Worm (Caenorhabditis elegans) whole organism, L2 larva: Measurements from ENCODE around the gene T20G5.12.

ENCODE experiments used
- C34F6.9 ChIP-seq: fragments of 150-350 bp; optimal IDR thresholded peaks from 2 replicates; lab custom pipeline; 2014; ENCODE audit warnings: missing biosample characterization, missing genetic modification characterization
- F13H6.1 ChIP-seq: sonication (generic microtip); optimal IDR thresholded peaks from 2 replicates; lab custom pipeline; 2016; ENCODE audit warnings: missing genetic modification characterization, missing compliant biosample characterization
- R02D3.7 ChIP-seq: fragments of 150-350 bp; optimal IDR thresholded peaks from 2 replicates; lab custom pipeline; 2014; ENCODE audit warnings: missing biosample characterization, missing genetic modification characterization
- Y55F3AM.14 ChIP-seq: fragments of 200-800 bp; sonication (Bioruptor generic); optimal IDR thresholded peaks from 2 replicates; lab custom pipeline; 2018; ENCODE audit warnings: mild to moderate bottlenecking, missing genetic modification characterization, missing compliant biosample characterization
- ZK546.5 ChIP-seq: sonication (generic microtip); optimal IDR thresholded peaks from 2 replicates; lab custom pipeline; 2017; ENCODE audit warnings: missing biosample characterization, missing genetic modification characterization
- alr-1 ChIP-seq: fragments of 150-350 bp; optimal IDR thresholded peaks from 2 replicates; lab custom pipeline; 2014; ENCODE audit warnings: missing biosample characterization, missing genetic modification characterization
- aly-2 ChIP-seq: fragments of 150-350 bp; optimal IDR thresholded peaks from 2 replicates; lab custom pipeline; 2014; ENCODE audit warnings: missing biosample characterization, missing genetic modification characterization
- blmp-1 ChIP-seq: sonication (generic microtip); optimal IDR thresholded peaks from 2 replicates; lab custom pipeline; 2017; ENCODE audit warnings: missing genetic modification characterization, mild to moderate bottlenecking, missing compliant biosample characterization, antibody characterized with exemption, moderate library complexity; ENCODE audit not compliant: insufficient read depth
- ceh-16 ChIP-seq: fragments of 150-350 bp; optimal IDR thresholded peaks from 2 replicates; lab custom pipeline; 2014; ENCODE audit warnings: missing biosample characterization, missing genetic modification characterization
- ceh-82 ChIP-seq: fragments of 150-350 bp; optimal IDR thresholded peaks from 2 replicates; lab custom pipeline; 2014; ENCODE audit warnings: missing biosample characterization, missing genetic modification characterization
- crh-2 ChIP-seq: sonication (generic microtip); optimal IDR thresholded peaks from 2 replicates; lab custom pipeline; 2017; ENCODE audit warnings: missing biosample characterization, missing genetic modification characterization
- dmd-4 ChIP-seq: sonication (generic microtip); optimal IDR thresholded peaks from 2 replicates; lab custom pipeline; 2017; ENCODE audit warnings: missing biosample characterization, missing genetic modification characterization
- elt-1 ChIP-seq: fragments of 150-350 bp; optimal IDR thresholded peaks from 2 replicates; lab custom pipeline; 2014; ENCODE audit warnings: missing biosample characterization, missing genetic modification characterization
- fos-1 ChIP-seq: fragments of 150-350 bp; optimal IDR thresholded peaks from 2 replicates; lab custom pipeline; 2014; ENCODE audit warnings: missing biosample characterization, missing genetic modification characterization
- gmeb-1 ChIP-seq: fragments of 150-350 bp; optimal IDR thresholded peaks from 2 replicates; lab custom pipeline; 2014; ENCODE audit warnings: missing biosample characterization, missing genetic modification characterization
- lin-11 ChIP-seq: fragments of 150-350 bp; sonication (generic microtip); optimal IDR thresholded peaks from 2 replicates; lab custom pipeline; 2014; ENCODE audit warnings: missing biosample characterization, missing genetic modification characterization, inconsistent platforms, mixed read lengths
- lin-13 ChIP-seq: fragments of 150-350 bp; optimal IDR thresholded peaks from 2 replicates; lab custom pipeline; 2014; ENCODE audit warnings: missing biosample characterization, missing genetic modification reagents, missing genetic modification characterization
- lin-39 ChIP-seq: fragments of 150-350 bp; optimal IDR thresholded peaks from 2 replicates; lab custom pipeline; 2014; ENCODE audit warnings: missing biosample characterization, missing genetic modification reagents, missing genetic modification characterization
- lsy-2 ChIP-seq, 2 experiments: fragments of 150-350 bp in 1 of 2; sonication (generic microtip) in 1 of 2; optimal IDR thresholded peaks; 2 replicates each; lab custom pipeline; 2014 to 2017; ENCODE audit warnings: missing biosample characterization in 2 of 2, missing genetic modification characterization in 2 of 2
- mdl-1 ChIP-seq, 2 experiments: fragments of 150-350 bp in 1 of 2; sonication (generic microtip) in 1 of 2; optimal IDR thresholded peaks; 2 replicates each; lab custom pipeline; 2017; ENCODE audit warnings: missing biosample characterization in 2 of 2, missing genetic modification characterization in 2 of 2
- nhr-10 ChIP-seq: sonication (generic microtip); optimal IDR thresholded peaks from 2 replicates; lab custom pipeline; 2017; ENCODE audit warnings: missing biosample characterization, missing genetic modification characterization
- nhr-129 ChIP-seq: fragments of 150-350 bp; optimal IDR thresholded peaks from 2 replicates; lab custom pipeline; 2014; ENCODE audit warnings: missing biosample characterization, missing genetic modification characterization
- nhr-21 ChIP-seq: fragments of 150-350 bp; optimal IDR thresholded peaks from 2 replicates; lab custom pipeline; 2014; ENCODE audit warnings: missing biosample characterization, missing genetic modification characterization
- nhr-23 ChIP-seq: fragments of 150-350 bp; optimal IDR thresholded peaks from 2 replicates; lab custom pipeline; 2014; ENCODE audit warnings: missing biosample characterization, missing genetic modification reagents, missing genetic modification characterization
- nhr-237 ChIP-seq: fragments of 150-350 bp; optimal IDR thresholded peaks from 2 replicates; lab custom pipeline; 2014; ENCODE audit warnings: missing biosample characterization, missing genetic modification characterization
- nhr-25 ChIP-seq: fragments of 150-350 bp; sonication (generic microtip); optimal IDR thresholded peaks from 3 replicates; lab custom pipeline; 2014; ENCODE audit warnings: missing biosample characterization, missing genetic modification characterization
- nhr-6 ChIP-seq: fragments of 150-350 bp; optimal IDR thresholded peaks from 2 replicates; lab custom pipeline; 2014; ENCODE audit warnings: missing biosample characterization, missing genetic modification characterization
- nhr-77 ChIP-seq: fragments of 150-350 bp; optimal IDR thresholded peaks from 2 replicates; lab custom pipeline; 2014; ENCODE audit warnings: missing biosample characterization, missing genetic modification characterization
- peb-1 ChIP-seq: fragments of 150-350 bp; optimal IDR thresholded peaks from 2 replicates; lab custom pipeline; 2014; ENCODE audit warnings: missing biosample characterization, missing genetic modification characterization
- skn-1 ChIP-seq: sonication (generic microtip); optimal IDR thresholded peaks from 2 replicates; lab custom pipeline; 2017; ENCODE audit warnings: missing biosample characterization, missing genetic modification characterization
- sma-3 ChIP-seq: sonication (generic microtip); optimal IDR thresholded peaks from 2 replicates; lab custom pipeline; 2016; ENCODE audit warnings: missing genetic modification reagents, missing genetic modification characterization, missing compliant biosample characterization
- sma-9 ChIP-seq, 2 experiments: fragments of 150-350 bp in 1 of 2; sonication (generic microtip) in 1 of 2; optimal IDR thresholded peaks; 2 replicates each; lab custom pipeline; 2014 to 2016; ENCODE audit warnings: missing genetic modification characterization in 2 of 2, mild to moderate bottlenecking in 1 of 2, missing biosample characterization in 1 of 2, missing compliant biosample characterization in 1 of 2, missing genetic modification reagents in 1 of 2, moderate library complexity in 1 of 2
- snpc-4 ChIP-seq: fragments of 150-350 bp; optimal IDR thresholded peaks from 2 replicates; lab custom pipeline; 2014; ENCODE audit warnings: missing biosample characterization, missing genetic modification characterization
- unc-39 ChIP-seq: fragments of 150-350 bp; optimal IDR thresholded peaks from 2 replicates; lab custom pipeline; 2014; ENCODE audit warnings: missing biosample characterization, missing genetic modification characterization
- unc-55 ChIP-seq: fragments of 150-350 bp; sonication (generic microtip); optimal IDR thresholded peaks from 3 replicates; lab custom pipeline; 2014; ENCODE audit warnings: missing biosample characterization, missing genetic modification reagents, missing genetic modification characterization
- zag-1 ChIP-seq: fragments of 150-350 bp; optimal IDR thresholded peaks from 2 replicates; lab custom pipeline; 2014; ENCODE audit warnings: missing biosample characterization, missing genetic modification characterization
- ztf-1 ChIP-seq: fragments of 200-800 bp; sonication (Bioruptor generic); conservative IDR thresholded peaks from 2 replicates; pipeline ENCODE4 v1.3.6; 2022; ENCODE audit warnings: missing genetic modification characterization, missing compliant biosample characterization
- ztf-4 ChIP-seq: fragments of 150-350 bp; optimal IDR thresholded peaks from 2 replicates; lab custom pipeline; 2014; ENCODE audit warnings: missing biosample characterization, missing genetic modification characterization

The T20G5.12 gene

DNA sequence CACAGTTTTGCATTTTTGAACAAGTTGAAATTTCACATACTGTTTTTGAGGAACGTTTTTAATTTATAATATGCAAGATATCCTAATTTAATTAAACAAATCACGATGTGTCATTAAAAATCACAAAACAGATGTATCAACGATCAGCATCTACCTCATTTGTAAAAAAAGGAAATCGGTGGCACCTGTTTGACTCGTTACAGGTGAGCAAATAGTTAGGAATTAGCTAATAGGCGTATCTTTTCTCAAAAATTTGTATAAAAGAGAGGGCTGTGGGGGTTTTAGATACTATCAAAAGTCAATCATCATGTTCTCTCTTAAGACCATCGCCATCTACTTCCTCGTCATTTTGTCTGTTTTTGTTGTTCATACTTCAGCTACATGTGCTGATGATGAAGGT, 2.4 kb upstream of the T20G5.12 start, which contains the start of gene T20G5.8:
Gene T20G5.8 (plus strand): TSS at position 301 of the 400 bp plus-strand sequence.
- TF ChIP-seq dmd-4 (tag; lab: Kevin White, UChicago) (no peak), lin-11 (tag; lab: Kevin White, UChicago) (no peak), nhr-10 (tag; lab: Kevin White, UChicago) (no peak), unc-55 (GFP tag; lab: Kevin White, UChicago) (no peak), nhr-129 (no peak), lsy-2 (tag; optimal IDR thresholded peaks at IDR 0.05; lab: Kevin White, UChicago) (no peak), ZK546.5 (no peak), elt-1 (tag; lab: Kevin White, UChicago) (no peak), nhr-23 (tag; lab: Kevin White, UChicago) (no peak), nhr-237 (no peak), nhr-21 (no peak), ceh-16 (tag; lab: Kevin White, UChicago) (no peak), lin-13 (GFP tag; lab: Kevin White, UChicago) (no peak), nhr-77 (no peak), blmp-1 (tag; lab: Kevin White, UChicago) (no peak), crh-2 (tag; lab: Kevin White, UChicago) (no peak)

- TF ChIP-seq mdl-1 (tag; optimal IDR thresholded peaks at IDR 0.05; lab: Kevin White, UChicago) = no peak
- TF ChIP-seq R02D3.7 (tag; lab: Kevin White, UChicago) = no peak
- no peak for TF ChIP-seq snpc-4 (tag; lab: Kevin White, UChicago)
- TF ChIP-seq nhr-23 (tag; lab: Kevin White, UChicago) = no peak
- no peak for TF ChIP-seq blmp-1 (tag; lab: Kevin White, UChicago)
- TF ChIP-seq nhr-129 = no peak
- TF ChIP-seq Y55F3AM.14 (GFP tag; lab: Kevin White, UChicago) = no peak
- no peak for TF ChIP-seq ZK546.5
- no peak for TF ChIP-seq lin-11 (tag; lab: Kevin White, UChicago)
- no peak for TF ChIP-seq elt-1 (tag; lab: Kevin White, UChicago)
- TF ChIP-seq aly-2 (tag; lab: Kevin White, UChicago) = no peak
- no peak for TF ChIP-seq nhr-6
These were observed 987 bp downstream of the T20G5.12 start for ce11 chrIII:10202391-10202790.

DNA sequence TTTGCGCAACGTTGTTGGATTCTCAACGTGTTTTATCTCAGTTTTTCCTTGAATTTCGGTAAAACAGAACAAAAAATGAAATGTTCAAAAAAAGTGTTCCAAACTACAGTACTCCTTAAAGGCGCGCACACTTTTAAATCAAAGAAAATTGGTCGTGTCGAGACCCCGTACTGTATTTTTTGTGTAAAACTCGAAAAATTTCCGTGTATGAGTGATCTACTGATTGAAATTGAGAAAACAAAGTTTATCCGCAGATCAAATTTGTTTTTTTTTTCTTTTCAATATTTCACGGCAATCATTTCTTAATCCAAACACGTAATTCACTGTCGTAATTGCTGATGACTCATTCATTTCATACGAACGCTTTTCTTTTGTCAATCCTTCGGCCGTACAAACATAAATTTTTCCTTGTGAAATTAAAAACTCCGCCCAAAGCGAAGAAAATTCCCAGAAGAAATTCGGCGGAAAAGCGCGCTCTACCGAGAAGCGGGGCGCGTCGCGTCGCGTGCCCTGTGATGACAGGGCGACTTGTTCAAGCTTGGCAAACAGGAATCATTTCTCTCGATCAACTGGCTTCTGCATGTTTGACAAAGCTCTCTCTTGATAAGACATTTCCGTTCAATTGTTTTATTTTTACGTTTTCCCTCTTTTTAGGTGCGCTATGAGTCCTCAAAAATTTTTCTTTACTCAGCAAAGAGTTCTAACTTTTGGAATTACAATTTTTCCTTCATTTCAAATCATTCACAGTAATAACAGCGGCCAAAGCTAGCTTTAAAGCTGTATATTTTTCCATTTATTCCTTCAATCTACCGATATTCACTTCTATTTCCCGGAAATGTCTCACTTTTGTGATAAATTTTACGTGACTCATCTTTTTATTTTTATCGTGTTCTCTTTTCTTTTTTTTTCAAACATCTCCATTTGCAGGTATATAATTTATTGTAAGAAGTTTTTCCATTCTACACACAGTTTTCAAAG, 1.8 kb downstream of the T20G5.12 start, which contains the start of gene chc-1:
Gene chc-1 (plus strand): TSS at position 928 of the 978 bp plus-strand sequence.
- no peak for TF ChIP-seq nhr-77
- TF ChIP-seq lsy-2 (tag; optimal IDR thresholded peaks at IDR 0.05; lab: Kevin White, UChicago) = peak in 1 of 2 experiments; percentile 31
- TF ChIP-seq unc-39 = no peak
- no peak for TF ChIP-seq sma-9 (GFP tag; optimal IDR thresholded peaks at IDR 0.05; lab: Kevin White, UChicago)
- no peak for TF ChIP-seq sma-9 (tag; optimal IDR thresholded peaks at IDR 0.05; lab: Kevin White, UChicago)
- TF ChIP-seq skn-1 (tag; lab: Kevin White, UChicago) = no peak
- no peak for TF ChIP-seq blmp-1 (tag; lab: Kevin White, UChicago)
- peak; percentile 34 for TF ChIP-seq nhr-129
- no peak for TF ChIP-seq zag-1
- TF ChIP-seq crh-2 (tag; lab: Kevin White, UChicago) = peak; percentile 19
- TF ChIP-seq Y55F3AM.14 (GFP tag; lab: Kevin White, UChicago) = no peak
- TF ChIP-seq peb-1 (tag; lab: Kevin White, UChicago) = no peak
- TF ChIP-seq C34F6.9 (tag; lab: Kevin White, UChicago) = peak; percentile 50
- TF ChIP-seq nhr-21 = no peak
- peak; percentile 25 for TF ChIP-seq gmeb-1 (tag; lab: Kevin White, UChicago)
- TF ChIP-seq lin-13 (GFP tag; lab: Kevin White, UChicago) = no peak
- no peak for TF ChIP-seq ztf-4
- no peak for TF ChIP-seq ztf-1 (GFP tag; lab: Robert Waterston, UW)
- no peak for TF ChIP-seq sma-3 (GFP tag; lab: Kevin White, UChicago)
- TF ChIP-seq elt-1 (tag; lab: Kevin White, UChicago) = no peak
- no peak for TF ChIP-seq F13H6.1 (tag; lab: Kevin White, UChicago)
- TF ChIP-seq lin-39 (tag; lab: Kevin White, UChicago) = no peak
- peak; percentile 75 for TF ChIP-seq fos-1 (tag; lab: Kevin White, UChicago)
- TF ChIP-seq mdl-1 (tag; optimal IDR thresholded peaks at IDR 0.05; lab: Kevin White, UChicago) = no peak
- peak; percentile 51 for TF ChIP-seq unc-55 (GFP tag; lab: Kevin White, UChicago)
- no peak for TF ChIP-seq ceh-82 (tag; lab: Kevin White, UChicago)
- TF ChIP-seq nhr-25 (tag; lab: Kevin White, UChicago) = no peak
- no peak for TF ChIP-seq alr-1 (tag; lab: Kevin White, UChicago)
